Worm (Caenorhabditis elegans): ENCODE results near the gene rpl-23.

ce11 chrIII:5708024-5708423 lies 2.1 kb upstream of the rpl-23 start:
- TF ChIP-seq tra-4 (tag; optimal IDR thresholded peaks at IDR 0.05) (no peak), ama-1 (optimal IDR thresholded peaks at IDR 0.05) (no peak), hmg-4 (GFP tag; optimal IDR thresholded peaks at IDR 0.05) (no peak), hnd-1 (tag; optimal IDR thresholded peaks at IDR 0.05) (no peak)

Data from whole organism, early embryonic.